Fruit fly (Drosophila melanogaster): ENCODE data around the gene Coq8.
A peak's percentile ranks its signal among the peaks of the same experiment; 100 is the strongest.

Gene Coq8

dm6 chrX:12896393-12896792, 4.5 kb downstream of the Coq8 start (continued):
- TF ChIP-seq bbx (GFP tag; IDR thresholded peaks at IDR 0.05; ENCODE audit: partially characterized antibody), result 0 out of 2 replicates have a peak, but pooled peaks have one; percentile 24
- no peak for TF ChIP-seq CrebB (tag; optimal IDR thresholded peaks at IDR 0.05)
- TF ChIP-seq CG12769 (tag; optimal IDR thresholded peaks at IDR 0.05), result peak; percentile 3
- no peak for TF ChIP-seq repo (GFP tag; optimal IDR thresholded peaks at IDR 0.05)
- TF ChIP-seq CG2116 (GFP tag; optimal IDR thresholded peaks at IDR 0.05), result no peak
- no peak for TF ChIP-seq jing (GFP tag; optimal IDR thresholded peaks at IDR 0.05)
- no peak for TF ChIP-seq CG9437 (GFP tag; optimal IDR thresholded peaks at IDR 0.05)
- no peak for TF ChIP-seq CG12299 (tag; optimal IDR thresholded peaks at IDR 0.05)
- peak; percentile 12 for TF ChIP-seq CG11504 (tag; optimal IDR thresholded peaks at IDR 0.05)
- peak; percentile 53 for TF ChIP-seq Drgx (GFP tag; IDR thresholded peaks at IDR 0.05)

DNA sequence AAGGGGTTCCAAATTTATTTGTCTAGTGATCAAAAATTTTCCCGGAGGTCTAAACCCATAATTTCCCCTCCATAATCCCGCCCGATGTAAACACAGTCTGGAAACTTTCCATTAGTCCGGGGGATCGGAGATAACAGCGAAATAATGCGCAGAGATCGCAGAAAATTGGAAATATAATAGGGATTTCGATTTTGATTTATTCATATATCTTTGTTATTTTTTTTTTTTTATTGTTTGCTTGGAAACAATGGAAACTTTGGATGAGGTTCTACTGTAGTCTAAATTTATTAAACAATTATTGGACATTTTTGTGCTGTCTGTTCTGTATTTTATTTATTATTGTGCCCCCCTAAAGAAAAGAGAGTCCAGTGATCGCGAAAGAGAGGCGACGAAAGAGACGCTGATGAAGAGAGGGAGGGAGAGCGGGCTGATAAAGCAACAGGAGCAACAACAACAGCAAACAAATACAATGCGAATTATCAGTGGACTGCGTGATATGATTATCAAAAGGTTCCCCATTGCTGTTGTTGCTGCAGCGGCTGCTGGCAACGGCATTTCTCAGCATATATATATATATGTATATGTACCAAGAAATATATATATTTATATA, 5.7 kb downstream of the Coq8 start:
- TF ChIP-seq CG4360 (GFP tag; IDR thresholded peaks at IDR 0.05) (peak; percentile 57; the same call in 1 of the 2 replicates), gem (tag; optimal IDR thresholded peaks at IDR 0.05) (peak; percentile 27), gfzf (GFP tag; optimal IDR thresholded peaks at IDR 0.05) (no peak), oc (tag; optimal IDR thresholded peaks at IDR 0.05) (no peak), CG15696 (tag; optimal IDR thresholded peaks at IDR 0.05) (no peak), CG3995 (GFP tag; optimal IDR thresholded peaks at IDR 0.05) (no peak), CG3726 (GFP tag; IDR thresholded peaks at IDR 0.05) (no peak), CG14014 (GFP tag; IDR thresholded peaks at IDR 0.05) (0 out of 2 replicates have a peak, but pooled peaks have one; percentile 16), tup (GFP tag; optimal IDR thresholded peaks at IDR 0.05) (no peak), tin (GFP tag; optimal IDR thresholded peaks at IDR 0.05) (no peak), her (GFP tag; optimal IDR thresholded peaks at IDR 0.05) (no peak), z (GFP tag; IDR thresholded peaks at IDR 0.05) (no peak), dmrt99B (tag; optimal IDR thresholded peaks at IDR 0.05) (peak; percentile 1), Bteb2 (GFP tag; optimal IDR thresholded peaks at IDR 0.05) (no peak), nerfin-2 (GFP tag; IDR thresholded peaks at IDR 0.05; ENCODE audit: partially characterized antibody) (no peak), Mrtf (GFP tag; IDR thresholded peaks at IDR 0.05) (no peak), H15 (GFP tag; IDR thresholded peaks at IDR 0.05) (no peak), klu (GFP tag; IDR thresholded peaks at IDR 0.05) (no peak), Deaf1 (tag; optimal IDR thresholded peaks at IDR 0.05) (no peak), Awh (GFP tag; IDR thresholded peaks at IDR 0.05) (no peak), CG11723 (GFP tag; optimal IDR thresholded peaks at IDR 0.05) (no peak), Dll (GFP tag; IDR thresholded peaks at IDR 0.05; ENCODE audit: partially characterized antibody) (no peak), CG6254 (GFP tag; optimal IDR thresholded peaks at IDR 0.05) (no peak), CG31441 (GFP tag; IDR thresholded peaks at IDR 0.05) (0 out of 2 replicates have a peak, but pooled peaks have one; percentile 24), sima (GFP tag; optimal IDR thresholded peaks at IDR 0.05) (no peak), row (GFP tag; IDR thresholded peaks at IDR 0.05) (peak; percentile 47; the same call in 2 of the 3 replicates), ro (GFP tag; IDR thresholded peaks at IDR 0.05) (no peak), CG9817 (tag; optimal IDR thresholded peaks at IDR 0.05) (no peak), CG2199 (GFP tag; IDR thresholded peaks at IDR 0.05) (no peak), dati (GFP tag; IDR thresholded peaks at IDR 0.05) (no peak), CG17802 (tag; optimal IDR thresholded peaks at IDR 0.05) (no peak), Hr39 (optimal IDR thresholded peaks at IDR 0.05) (no peak), pb (GFP tag; optimal IDR thresholded peaks at IDR 0.05) (no peak), h (optimal IDR thresholded peaks at IDR 0.05) (no peak), cwo (GFP tag; optimal IDR thresholded peaks at IDR 0.05) (peak; percentile 21), Hsf (GFP tag; optimal IDR thresholded peaks at IDR 0.05) (no peak), YL-1 (GFP tag; optimal IDR thresholded peaks at IDR 0.05) (no peak), CG18599 (GFP tag; optimal IDR thresholded peaks at IDR 0.05) (peak; percentile 38), Dp (GFP tag; optimal IDR thresholded peaks at IDR 0.05) (no peak), CG13123 (GFP tag; optimal IDR thresholded peaks at IDR 0.05) (no peak)

Data from whole organism, embryonic.